Fruit fly (Drosophila melanogaster) whole organism, prepupa: ENCODE results near the gene CG15446.

Experiments used
- CG10631 ChIP-seq: fragments of 200-800 bp; sonication (Bioruptor generic); optimal IDR thresholded peaks from 2 replicates; lab custom pipeline; 2016; ENCODE audit warnings: missing biosample characterization, missing genetic modification characterization
- CG10669 ChIP-seq: fragments of 200-800 bp; sonication (Bioruptor generic); optimal IDR thresholded peaks from 3 replicates; lab custom pipeline; 2018; ENCODE audit warnings: missing biosample characterization, mild to moderate bottlenecking, missing genetic modification characterization, moderate library complexity
- CG11294 ChIP-seq: fragments of 200-800 bp; sonication (Bioruptor generic); IDR thresholded peaks from 2 replicates; pipeline ENCODE4 v1.3.6; 2022; ENCODE audit warnings: missing biosample characterization, missing genetic modification characterization
- CG11762 ChIP-seq: fragments of 200-800 bp; sonication (Bioruptor generic); optimal IDR thresholded peaks from 3 replicates; lab custom pipeline; 2016; ENCODE audit warnings: missing biosample characterization, missing genetic modification characterization; ENCODE audit not compliant: insufficient read depth
- CG11902 ChIP-seq: fragments of 200-800 bp; sonication (Bioruptor generic); optimal IDR thresholded peaks from 3 replicates; lab custom pipeline; 2016; ENCODE audit warnings: missing biosample characterization, missing genetic modification characterization
- CG15336 ChIP-seq: fragments of 200-800 bp; sonication (Bioruptor generic); IDR thresholded peaks from 2 replicates; pipeline ENCODE4 v1.3.6; 2022; ENCODE audit warnings: missing biosample characterization, missing genetic modification characterization
- CG1621 ChIP-seq: fragments of 200-800 bp; sonication (Bioruptor generic); optimal IDR thresholded peaks from 3 replicates; lab custom pipeline; 2018; ENCODE audit warnings: missing biosample characterization, mild to moderate bottlenecking, missing genetic modification characterization
- CG16779 ChIP-seq: fragments of 200-800 bp; sonication (Bioruptor generic); optimal IDR thresholded peaks from 3 replicates; lab custom pipeline; 2017; ENCODE audit warnings: missing biosample characterization, mild to moderate bottlenecking, missing genetic modification characterization
- CG3032 ChIP-seq: fragments of 200-800 bp; optimal IDR thresholded peaks from 2 replicates; lab custom pipeline; 2019; ENCODE audit warnings: missing biosample characterization, mild to moderate bottlenecking, missing genetic modification characterization, moderate library complexity
- CG31627 ChIP-seq: fragments of 200-800 bp; sonication (Bioruptor generic); optimal IDR thresholded peaks from 3 replicates; lab custom pipeline; 2016; ENCODE audit warnings: missing biosample characterization, missing genetic modification characterization
- CG34406 ChIP-seq: fragments of 200-800 bp; sonication (Bioruptor generic); optimal IDR thresholded peaks from 3 replicates; lab custom pipeline; 2016; ENCODE audit warnings: missing biosample characterization, missing genetic modification characterization
- CG3919 ChIP-seq: fragments of 200-800 bp; sonication (Bioruptor generic); optimal IDR thresholded peaks from 3 replicates; lab custom pipeline; 2016; ENCODE audit warnings: missing biosample characterization, missing genetic modification characterization
- CG4318 ChIP-seq: fragments of 200-800 bp; sonication (Bioruptor generic); optimal IDR thresholded peaks from 3 replicates; lab custom pipeline; 2017; ENCODE audit warnings: missing biosample characterization, mild to moderate bottlenecking, missing genetic modification characterization
- CG6163 ChIP-seq: fragments of 200-800 bp; sonication (Bioruptor generic); IDR thresholded peaks from 3 replicates; pipeline ENCODE4 v1.3.6; 2022; ENCODE audit warnings: missing biosample characterization, missing genetic modification characterization
- CG6276 ChIP-seq: fragments of 200-800 bp; sonication (Bioruptor generic); optimal IDR thresholded peaks from 2 replicates; lab custom pipeline; 2017; ENCODE audit warnings: missing biosample characterization, mild to moderate bottlenecking, missing genetic modification characterization
- CG6792 ChIP-seq: fragments of 200-800 bp; sonication (Bioruptor generic); optimal IDR thresholded peaks from 3 replicates; lab custom pipeline; 2016; ENCODE audit warnings: missing biosample characterization, missing genetic modification characterization
- CG6808 ChIP-seq: fragments of 200-800 bp; sonication (Bioruptor generic); optimal IDR thresholded peaks from 3 replicates; lab custom pipeline; 2017; ENCODE audit warnings: missing biosample characterization, missing genetic modification characterization, mild to moderate bottlenecking, moderate library complexity, missing genetic modification reagents
- CG6854 ChIP-seq: fragments of 200-800 bp; sonication (Bioruptor generic); optimal IDR thresholded peaks from 2 replicates; lab custom pipeline; 2017; ENCODE audit warnings: missing biosample characterization, mild to moderate bottlenecking, missing genetic modification characterization
- CG8119 ChIP-seq: fragments of 200-800 bp; sonication (Bioruptor generic); IDR thresholded peaks from 3 replicates; pipeline ENCODE4 v1.3.6; 2022; ENCODE audit warnings: missing biosample characterization, missing genetic modification characterization
- CG9139 ChIP-seq: fragments of 200-800 bp; sonication (Bioruptor generic); optimal IDR thresholded peaks from 3 replicates; lab custom pipeline; 2017; ENCODE audit warnings: missing biosample characterization, mild to moderate bottlenecking, missing genetic modification characterization
- Eip75B ChIP-seq: fragments of 200-800 bp; sonication (Bioruptor generic); optimal IDR thresholded peaks from 3 replicates; lab custom pipeline; 2016; ENCODE audit warnings: missing biosample characterization, missing genetic modification characterization
- Eip78C ChIP-seq: fragments of 200-800 bp; sonication (Bioruptor generic); peaks from one replicate; lab custom pipeline; 2016; ENCODE audit warnings: missing biosample characterization, missing genetic modification characterization
- Ets21C ChIP-seq: fragments of 200-800 bp; sonication (Bioruptor generic); optimal IDR thresholded peaks from 3 replicates; lab custom pipeline; 2016; ENCODE audit warnings: missing biosample characterization, missing genetic modification characterization
- Ets96B ChIP-seq: fragments of 200-800 bp; optimal IDR thresholded peaks from 2 replicates; lab custom pipeline; 2019; ENCODE audit warnings: missing biosample characterization, mild to moderate bottlenecking, missing genetic modification characterization, moderate library complexity
- Gug ChIP-seq: fragments of 200-800 bp; sonication (Bioruptor generic); IDR thresholded peaks from 2 replicates; pipeline ENCODE4 v1.3.6; 2022; ENCODE audit warnings: missing biosample characterization, missing genetic modification characterization
- Hr38 ChIP-seq: sonication (Bioruptor generic); optimal IDR thresholded peaks from 2 replicates; lab custom pipeline; 2016; ENCODE audit warnings: missing biosample characterization, missing genetic modification characterization
- Hr39 ChIP-seq: fragments of 200-800 bp; sonication (Bioruptor generic); optimal IDR thresholded peaks from 2 replicates; lab custom pipeline; 2016; ENCODE audit warnings: missing biosample characterization, missing genetic modification characterization
- Lpt ChIP-seq: fragments of 200-800 bp; sonication (Bioruptor generic); optimal IDR thresholded peaks from 3 replicates; lab custom pipeline; 2016; ENCODE audit warnings: missing biosample characterization, missing genetic modification characterization
- Met ChIP-seq: fragments of 200-800 bp; sonication (Bioruptor generic); optimal IDR thresholded peaks from 3 replicates; lab custom pipeline; 2016; ENCODE audit warnings: missing biosample characterization, missing genetic modification characterization
- OdsH ChIP-seq: fragments of 200-800 bp; sonication (Bioruptor generic); optimal IDR thresholded peaks from 3 replicates; lab custom pipeline; 2016; ENCODE audit warnings: missing biosample characterization, missing genetic modification characterization
- Smox ChIP-seq: fragments of 200-800 bp; sonication (Bioruptor generic); optimal IDR thresholded peaks from 3 replicates; lab custom pipeline; 2016; ENCODE audit warnings: missing biosample characterization, missing genetic modification characterization
- Sox102F ChIP-seq: fragments of 200-800 bp; sonication (Bioruptor generic); optimal IDR thresholded peaks from 2 replicates; lab custom pipeline; 2016; ENCODE audit warnings: missing biosample characterization, mild to moderate bottlenecking, missing genetic modification characterization
- Sox14 ChIP-seq: fragments of 200-800 bp; sonication (Bioruptor generic); optimal IDR thresholded peaks from 3 replicates; lab custom pipeline; 2016; ENCODE audit warnings: missing biosample characterization, missing genetic modification characterization
- Sox15 ChIP-seq: fragments of 200-800 bp; sonication (Bioruptor generic); optimal IDR thresholded peaks from 3 replicates; lab custom pipeline; 2016; ENCODE audit warnings: missing biosample characterization, missing genetic modification characterization
- cyc ChIP-seq: fragments of 200-800 bp; sonication (Bioruptor generic); optimal IDR thresholded peaks from 3 replicates; lab custom pipeline; 2016; ENCODE audit warnings: missing biosample characterization, missing genetic modification characterization
- dac ChIP-seq: fragments of 200-800 bp; sonication (Bioruptor generic); optimal IDR thresholded peaks from 2 replicates; lab custom pipeline; 2017; ENCODE audit warnings: missing biosample characterization, mild to moderate bottlenecking, missing genetic modification characterization
- dsx ChIP-seq: fragments of 200-800 bp; optimal IDR thresholded peaks from 3 replicates; lab custom pipeline; 2019; ENCODE audit warnings: missing biosample characterization, mild to moderate bottlenecking, missing genetic modification characterization, moderate library complexity; ENCODE audit not compliant: poor library complexity, severe bottlenecking
- eg ChIP-seq: fragments of 200-800 bp; sonication (Bioruptor generic); IDR thresholded peaks from 3 replicates; pipeline ENCODE4 v1.3.6; 2022; ENCODE audit warnings: missing biosample characterization, missing genetic modification characterization
- esn ChIP-seq: fragments of 200-800 bp; sonication (Bioruptor generic); optimal IDR thresholded peaks from 2 replicates; lab custom pipeline; 2016; ENCODE audit warnings: missing biosample characterization, mild to moderate bottlenecking, missing genetic modification characterization, moderate library complexity
- fd59A ChIP-seq: fragments of 200-800 bp; sonication (Bioruptor generic); optimal IDR thresholded peaks from 2 replicates; lab custom pipeline; 2017; ENCODE audit warnings: missing biosample characterization, mild to moderate bottlenecking, missing genetic modification characterization, missing genetic modification reagents
- fd85E ChIP-seq: fragments of 200-800 bp; sonication (Bioruptor generic); optimal IDR thresholded peaks from 3 replicates; lab custom pipeline; 2016; ENCODE audit warnings: missing biosample characterization, missing genetic modification characterization
- lz ChIP-seq: fragments of 200-800 bp; sonication (Bioruptor generic); optimal IDR thresholded peaks from 3 replicates; lab custom pipeline; 2016; ENCODE audit warnings: missing biosample characterization, missing genetic modification characterization
- net ChIP-seq: fragments of 200-800 bp; sonication (Bioruptor generic); optimal IDR thresholded peaks from 3 replicates; lab custom pipeline; 2016; ENCODE audit warnings: missing biosample characterization, missing genetic modification characterization
- pdm3 ChIP-seq: fragments of 200-800 bp; sonication (Bioruptor generic); optimal IDR thresholded peaks from 3 replicates; lab custom pipeline; 2016; ENCODE audit warnings: missing biosample characterization, missing genetic modification characterization
- svp ChIP-seq: fragments of 200-800 bp; sonication (Bioruptor generic); peaks from one replicate; lab custom pipeline; 2016; ENCODE audit warnings: missing biosample characterization, missing genetic modification characterization
- topi ChIP-seq: fragments of 200-800 bp; sonication (Bioruptor generic); optimal IDR thresholded peaks from 3 replicates; lab custom pipeline; 2016; ENCODE audit warnings: missing biosample characterization, missing genetic modification characterization

Gene CG15446

DNA sequence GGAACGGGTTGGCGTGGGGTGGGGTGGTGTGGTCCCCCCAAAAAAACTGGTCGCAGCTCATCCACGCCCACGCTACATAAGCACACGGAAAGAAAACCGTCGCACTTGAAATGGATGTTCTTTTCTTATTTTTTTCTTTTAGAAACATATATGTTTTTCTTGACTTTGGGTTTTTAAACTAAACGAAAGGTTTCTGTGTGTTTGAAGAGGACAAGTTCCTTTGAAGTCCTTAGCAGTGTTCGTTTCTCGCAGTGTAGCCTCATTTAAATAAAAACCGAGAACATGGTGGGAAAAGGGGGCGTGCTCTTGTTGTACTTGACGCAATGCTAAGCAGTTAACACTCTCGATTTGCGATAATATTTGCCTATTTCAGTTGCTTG, 27.7 kb downstream of the CG15446 start (continued):
- TF ChIP-seq CG6163 (GFP tag; lab: Robert Waterston, UW) = peak; percentile 86
- TF ChIP-seq pdm3 (GFP tag; lab: Kevin White, UChicago) = peak; percentile 68
- TF ChIP-seq Hr38 = no peak
- TF ChIP-seq eg (GFP tag; lab: Robert Waterston, UW) = peak; percentile 87
- TF ChIP-seq CG6792 (GFP tag; lab: Kevin White, UChicago) = peak; percentile 59
- TF ChIP-seq CG4318 (GFP tag; lab: Kevin White, UChicago) = peak; percentile 64
- TF ChIP-seq Ets96B (tag; lab: Kevin White, UChicago) = peak; percentile 47
- no peak for TF ChIP-seq CG16779
- TF ChIP-seq CG6854 (GFP tag; lab: Kevin White, UChicago) = no peak
- peak; percentile 47 for TF ChIP-seq dsx
- TF ChIP-seq CG6808 (GFP tag; lab: Kevin White, UChicago) = peak; percentile 5
- TF ChIP-seq CG9139 (GFP tag; lab: Kevin White, UChicago) = no peak
- TF ChIP-seq CG31627 = peak; percentile 71
- peak; percentile 40 for TF ChIP-seq CG11762 (GFP tag; lab: Kevin White, UChicago)
- peak; percentile 73 for TF ChIP-seq CG6276 (GFP tag; lab: Kevin White, UChicago)
- peak; percentile 66 for TF ChIP-seq dac (GFP tag; lab: Kevin White, UChicago)
- peak; percentile 57 for TF ChIP-seq Gug
- TF ChIP-seq Met = peak; percentile 78
- TF ChIP-seq fd59A (GFP tag; lab: Kevin White, UChicago) = peak; percentile 11
- TF ChIP-seq Eip75B = peak; percentile 58
- TF ChIP-seq OdsH (GFP tag; lab: Kevin White, UChicago) = peak; percentile 74
- TF ChIP-seq esn (GFP tag; lab: Kevin White, UChicago) = peak; percentile 71
- TF ChIP-seq Eip78C = peak; percentile 89
- peak; percentile 78 for TF ChIP-seq CG8119
- TF ChIP-seq svp (GFP tag; lab: Kevin White, UChicago) = peak; percentile 83
- peak; percentile 60 for TF ChIP-seq cyc (GFP tag; lab: Kevin White, UChicago)
- TF ChIP-seq fd85E (GFP tag; lab: Kevin White, UChicago) = no peak
- TF ChIP-seq CG10631 = peak; percentile 61
- TF ChIP-seq Sox102F (GFP tag; lab: Kevin White, UChicago) = peak; percentile 72
- peak; percentile 40 for TF ChIP-seq CG34406

DNA sequence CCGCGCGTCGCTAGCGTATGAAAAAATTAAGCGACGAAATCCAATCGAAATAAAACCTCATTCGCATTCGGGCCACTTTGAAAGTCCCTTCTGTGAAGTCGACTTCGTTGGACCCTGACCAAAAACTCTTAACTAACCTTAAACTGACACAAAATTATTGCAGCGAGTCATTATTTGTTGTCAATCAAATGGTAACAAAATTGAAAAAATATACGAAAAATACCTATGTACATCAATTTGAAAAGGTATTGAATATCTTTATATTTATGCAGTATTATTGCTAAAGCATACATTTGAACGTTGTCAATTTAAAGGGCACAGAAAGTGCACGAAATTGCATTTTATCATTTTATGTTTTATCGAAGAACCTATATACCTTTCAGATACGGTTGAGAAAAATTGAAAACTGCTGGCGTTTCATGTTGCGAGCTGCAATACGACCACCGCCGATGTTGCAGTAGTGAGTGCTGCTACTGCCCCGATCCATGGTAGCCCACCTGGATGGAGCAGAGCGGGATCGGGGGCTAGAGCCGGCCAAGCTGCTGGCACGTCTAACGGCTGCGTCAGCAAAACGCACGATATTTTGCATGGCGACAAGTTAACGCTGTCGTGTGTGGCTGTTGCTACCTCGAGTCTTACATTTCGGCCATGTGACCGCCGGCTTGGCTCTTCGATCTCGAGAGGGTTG, 28.2 kb downstream of the CG15446 start:
- TF ChIP-seq pdm3 (GFP tag; lab: Kevin White, UChicago) (peak; percentile 67), CG8119 (peak; percentile 73), svp (GFP tag; lab: Kevin White, UChicago) (peak; percentile 65), Gug (0 out of 2 replicates have a peak, but pooled peaks have one; percentile 21), CG6792 (GFP tag; lab: Kevin White, UChicago) (peak; percentile 47), CG15336 (GFP tag; lab: Robert Waterston, UW) (peak; percentile 40; the same call in 1 of the 2 replicates), Sox102F (GFP tag; lab: Kevin White, UChicago) (peak; percentile 57), CG6854 (GFP tag; lab: Kevin White, UChicago) (no peak), net (GFP tag; lab: Kevin White, UChicago) (peak; percentile 29), Met (peak; percentile 64), lz (GFP tag; lab: Kevin White, UChicago) (peak; percentile 63), Hr38 (no peak), dac (GFP tag; lab: Kevin White, UChicago) (peak; percentile 53), Lpt (GFP tag; lab: Kevin White, UChicago) (peak; percentile 23), Hr39 (GFP tag; lab: Kevin White, UChicago) (peak; percentile 67), CG3919 (peak; percentile 53), OdsH (GFP tag; lab: Kevin White, UChicago) (peak; percentile 66), CG11294 (no peak), CG10631 (peak; percentile 42), dsx (no peak), CG4318 (GFP tag; lab: Kevin White, UChicago) (peak; percentile 75), CG34406 (peak; percentile 49), CG3032 (tag; lab: Kevin White, UChicago) (peak; percentile 42), CG11902 (no peak), Sox15 (GFP tag; lab: Kevin White, UChicago) (peak; percentile 17), esn (GFP tag; lab: Kevin White, UChicago) (peak; percentile 55), CG6276 (GFP tag; lab: Kevin White, UChicago) (peak; percentile 68), Ets21C (GFP tag; lab: Kevin White, UChicago) (peak; percentile 53), CG1621 (tag; lab: Kevin White, UChicago) (no peak), Eip75B (peak; percentile 9), Eip78C (peak; percentile 93), CG10669 (GFP tag; lab: Kevin White, UChicago) (peak; percentile 47), Smox (GFP tag; lab: Kevin White, UChicago) (peak; percentile 36), Ets96B (tag; lab: Kevin White, UChicago) (peak; percentile 35), Sox14 (GFP tag; lab: Kevin White, UChicago) (peak; percentile 60), topi (GFP tag; lab: Kevin White, UChicago) (peak; percentile 47), cyc (GFP tag; lab: Kevin White, UChicago) (peak; percentile 24)
